Worm (Caenorhabditis elegans) whole organism, midembryonic: ENCODE data around the gene acy-1.

Experiments
- T22C8.4 ChIP-seq: fragments of 200-800 bp; sonication (Bioruptor generic); IDR thresholded peaks from 2 replicates; pipeline ENCODE4 v1.3.6; 2022; ENCODE audit warnings: missing genetic modification characterization, missing compliant biosample characterization
- klf-2 ChIP-seq: fragments of 200-800 bp; sonication (Bioruptor generic); conservative IDR thresholded peaks from 2 replicates; pipeline ENCODE4 v1.3.6; 2022; ENCODE audit warnings: missing genetic modification reagents, missing genetic modification characterization, missing compliant biosample characterization
- ref-1 ChIP-seq: fragments of 200-800 bp; sonication (Bioruptor generic); conservative IDR thresholded peaks from 2 replicates; pipeline ENCODE4 v1.3.6; 2022; ENCODE audit warnings: missing genetic modification reagents, missing genetic modification characterization, missing compliant biosample characterization
- tab-1 ChIP-seq: fragments of 200-800 bp; sonication (Bioruptor generic); IDR thresholded peaks from 2 replicates; pipeline ENCODE4 v1.3.6; 2022; ENCODE audit warnings: missing genetic modification characterization, missing compliant biosample characterization

- TF ChIP-seq tab-1 (GFP tag; lab: Robert Waterston, UW) (no peak), ref-1 (GFP tag; lab: Robert Waterston, UW) (no peak), klf-2 (no peak), T22C8.4 (GFP tag; lab: Robert Waterston, UW) (no peak)
Measured at ce11 chrIII:4766842-4767241, 44.9 kb downstream of the acy-1 start.
